Fruit fly (Drosophila melanogaster) whole organism, embryonic: ENCODE measurements around the gene Gr97a.
A peak's percentile ranks its signal among the peaks of the same experiment; 100 is the strongest.

Experiments
- CG10321 ChIP-seq: fragments of 200-800 bp; sonication (Bioruptor generic); IDR thresholded peaks from 2 replicates; pipeline ENCODE4 v1.3.6; 2022; ENCODE audit warnings: missing biosample characterization, missing genetic modification characterization
- Xbp1 ChIP-seq: fragments of 200-800 bp; sonication (Bioruptor generic); optimal IDR thresholded peaks from 3 replicates; lab custom pipeline; 2016; ENCODE audit warnings: missing biosample characterization, mild to moderate bottlenecking, missing genetic modification characterization
- ac ChIP-seq: fragments of 200-800 bp; sonication (Bioruptor generic); optimal IDR thresholded peaks from 3 replicates; lab custom pipeline; 2017; ENCODE audit warnings: missing biosample characterization, mild to moderate bottlenecking, missing genetic modification characterization
- al ChIP-seq: fragments of 200-800 bp; sonication (Bioruptor generic); IDR thresholded peaks from 2 replicates; pipeline ENCODE4 v1.3.6; 2022; ENCODE audit warnings: missing biosample characterization, missing genetic modification characterization
- bowl ChIP-seq: fragments of 200-800 bp; sonication (Bioruptor generic); IDR thresholded peaks from 2 replicates; pipeline ENCODE4 v1.3.6; 2022; ENCODE audit warnings: missing biosample characterization, missing genetic modification characterization
- ttk ChIP-seq: fragments of 200-800 bp; sonication (Bioruptor generic); IDR thresholded peaks from 2 replicates; pipeline ENCODE4 v2.1.2; 2022; ENCODE audit warnings: missing biosample characterization, missing genetic modification characterization

Gr97a gene

DNA sequence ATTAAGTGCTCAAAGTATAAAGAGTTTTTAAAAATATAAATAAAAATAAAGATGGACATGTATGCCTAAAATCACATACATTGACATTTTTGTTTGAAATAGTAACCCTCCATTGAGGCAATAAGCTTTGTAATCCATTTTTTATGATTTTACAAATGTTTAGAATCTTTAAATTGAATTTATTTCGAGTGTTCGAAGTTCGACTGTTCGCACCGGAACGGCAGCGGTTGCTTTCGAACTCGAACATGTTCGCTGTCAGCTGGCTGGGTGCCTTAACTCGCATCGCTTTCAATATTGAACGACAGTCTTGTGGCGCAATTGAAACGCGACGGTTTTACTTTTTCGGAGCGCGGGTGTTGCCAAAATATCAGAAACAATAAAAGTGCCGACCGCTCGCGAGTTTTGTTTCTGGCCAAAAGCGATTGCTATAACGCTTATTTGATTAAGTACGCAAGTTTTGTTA, 50.8 kb downstream of the Gr97a start, which contains the start of gene CG46339 (continued):
- TF ChIP-seq Xbp1 (no peak), al (GFP tag; lab: Robert Waterston, UW) (no peak), bowl (GFP tag; lab: Robert Waterston, UW) (0 out of 2 replicates have a peak, but pooled peaks have one; percentile 13), CG10321 (GFP tag; lab: Robert Waterston, UW) (0 out of 2 replicates have a peak, but pooled peaks have one; percentile 5), ttk (GFP tag; lab: Robert Waterston, UW) (no peak), ac (GFP tag; lab: Kevin White, UChicago) (no peak)
